Worm (Caenorhabditis elegans): Measurements from ENCODE around the gene lmd-4.

DNA sequence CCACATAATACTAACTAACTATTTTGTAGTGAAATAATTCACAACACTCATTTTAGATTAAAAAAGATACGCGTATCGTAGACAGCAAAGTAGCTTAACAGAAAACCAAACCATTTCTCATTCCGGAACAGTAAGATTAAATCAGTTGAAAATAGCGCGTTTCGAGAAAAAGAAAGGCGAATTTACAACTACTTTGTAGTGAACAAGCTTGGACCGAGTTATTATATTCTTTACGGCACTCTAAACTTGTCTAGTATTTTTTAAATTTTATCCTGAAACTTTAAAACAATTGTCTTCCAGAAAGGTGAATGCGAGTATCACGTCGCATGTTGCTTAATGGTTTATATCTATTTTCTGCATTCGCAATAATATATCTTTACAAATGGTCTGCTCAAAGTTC, 41.7 kb downstream of the lmd-4 start, which contains the start of gene C13A2.4:
- TF ChIP-seq tbx-11 (GFP tag; IDR thresholded peaks at IDR 0.05) (no peak), flt-1 (GFP tag; IDR thresholded peaks at IDR 0.05) (no peak)
